6 fruit fly cellular contexts compared by ENCODE assay signal in the genomic region with DNA sequence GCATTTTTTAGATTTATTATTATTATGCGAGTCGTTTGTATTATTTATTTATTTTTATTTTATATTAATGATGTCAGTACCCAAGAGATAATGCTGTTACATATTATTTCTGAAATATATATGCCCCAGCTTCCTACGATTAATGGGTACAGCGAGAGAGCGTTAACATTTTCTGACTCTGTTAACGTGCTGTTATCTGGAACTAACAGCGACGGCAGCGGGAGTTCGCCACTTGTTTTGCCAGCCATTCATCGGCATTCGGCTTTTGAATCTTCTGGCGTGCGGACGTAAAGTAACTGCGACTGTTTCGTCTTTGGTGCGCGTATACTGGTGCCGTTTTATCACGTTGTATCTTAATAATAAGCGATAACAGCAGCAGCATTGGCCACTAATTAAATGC.
TF ChIP-seq lines count a peak whose summit lies in the region.

A gene (plus strand): TSS at position 254 of the 400 bp plus-strand sequence.

- no peak for TF ChIP-seq CTCF in whole organism, embryonic (GFP tag; optimal IDR thresholded peaks at IDR 0.05; lab: Kevin White, UChicago)

TF ChIP-seq in whole organism, 6 proteins besides CTCF, POLR2A, EP300 and RAD21:
- TF ChIP-seq usp (GFP tag; optimal IDR thresholded peaks at IDR 0.05; lab: Kevin White, UChicago) (no peak), Dll (optimal IDR thresholded peaks at IDR 0.05; lab: Kevin White, UChicago) (no peak), EcR (GFP tag; optimal IDR thresholded peaks at IDR 0.05; lab: Kevin White, UChicago) (no peak), pan (optimal IDR thresholded peaks at IDR 0.05; lab: Kevin White, UChicago) (peak; percentile 82)

TF ChIP-seq in whole organism, adult, 20 proteins besides CTCF, POLR2A, EP300 and RAD21:
- TF ChIP-seq CG12768 (GFP tag; optimal IDR thresholded peaks at IDR 0.05; lab: Kevin White, UChicago) (peak; percentile 62), CG7045 (GFP tag; optimal IDR thresholded peaks at IDR 0.05; lab: Kevin White, UChicago) (peak; percentile 56), CG7101 (tag; optimal IDR thresholded peaks at IDR 0.05; lab: Kevin White, UChicago) (peak; percentile 56), tj (GFP tag; optimal IDR thresholded peaks at IDR 0.05; lab: Kevin White, UChicago) (peak; percentile 29), toe (GFP tag; optimal IDR thresholded peaks at IDR 0.05; lab: Kevin White, UChicago) (no peak), CG33017 (tag; optimal IDR thresholded peaks at IDR 0.05; lab: Kevin White, UChicago) (peak; percentile 56), CG14711 (tag; optimal IDR thresholded peaks at IDR 0.05; lab: Kevin White, UChicago) (peak; percentile 67), ovo (GFP tag; optimal IDR thresholded peaks at IDR 0.05; lab: Kevin White, UChicago) (no peak), CG11617 (GFP tag; optimal IDR thresholded peaks at IDR 0.05; lab: Kevin White, UChicago) (peak; percentile 53), Clk (GFP tag; optimal IDR thresholded peaks at IDR 0.05; lab: Kevin White, UChicago) (no peak), bab1 (GFP tag; optimal IDR thresholded peaks at IDR 0.05; lab: Kevin White, UChicago) (peak; percentile 71), pad (GFP tag; optimal IDR thresholded peaks at IDR 0.05; lab: Kevin White, UChicago) (peak; percentile 35), Mnt (GFP tag; optimal IDR thresholded peaks at IDR 0.05; lab: Kevin White, UChicago) (peak; percentile 25), Hr96 (GFP tag; optimal IDR thresholded peaks at IDR 0.05; lab: Kevin White, UChicago) (no peak), cic (GFP tag; optimal IDR thresholded peaks at IDR 0.05; lab: Kevin White, UChicago) (peak; percentile 38)
TF ChIP-seq in whole organism, adult: peak in this region for 11.

TF ChIP-seq in whole organism, embryonic, 481 proteins besides CTCF, POLR2A, EP300 and RAD21 (continues in another document):
- TF ChIP-seq Dbx (GFP tag; IDR thresholded peaks at IDR 0.05; lab: Robert Waterston, UW) (peak; percentile 66; the same call in 2 of the 3 replicates), CG8290 (GFP tag; optimal IDR thresholded peaks at IDR 0.05; lab: Kevin White, UChicago) (peak; percentile 46), CG8290 (tag; optimal IDR thresholded peaks at IDR 0.05; lab: Kevin White, UChicago) (no peak), CG4424 (GFP tag; optimal IDR thresholded peaks at IDR 0.05; lab: Kevin White, UChicago) (peak; percentile 74), Jarid2 (GFP tag; optimal IDR thresholded peaks at IDR 0.05; lab: Kevin White, UChicago) (peak; percentile 95), tap (tag; optimal IDR thresholded peaks at IDR 0.05; lab: Kevin White, UChicago) (peak; percentile 78), CG10147 (GFP tag; optimal IDR thresholded peaks at IDR 0.05; lab: Kevin White, UChicago) (peak; percentile 66), chm (GFP tag; IDR thresholded peaks at IDR 0.05; lab: Robert Waterston, UW) (peak; percentile 70), CG5180 (GFP tag; optimal IDR thresholded peaks at IDR 0.05; lab: Kevin White, UChicago) (peak; percentile 61), CG2202 (tag; optimal IDR thresholded peaks at IDR 0.05; lab: Kevin White, UChicago) (no peak), Fer2 (tag; optimal IDR thresholded peaks at IDR 0.05; lab: Kevin White, UChicago) (peak; percentile 15), CG1529 (GFP tag; optimal IDR thresholded peaks at IDR 0.05; lab: Kevin White, UChicago) (no peak), nom (GFP tag; optimal IDR thresholded peaks at IDR 0.05; lab: Kevin White, UChicago) (peak; percentile 81), Atf6 (GFP tag; IDR thresholded peaks at IDR 0.05; lab: Robert Waterston, UW) (peak; percentile 75), ftz-f1 (GFP tag; optimal IDR thresholded peaks at IDR 0.05; lab: Kevin White, UChicago) (peak; percentile 30), CG10462 (GFP tag; optimal IDR thresholded peaks at IDR 0.05; lab: Kevin White, UChicago) (peak; percentile 27), Side (GFP tag; optimal IDR thresholded peaks at IDR 0.05; lab: Kevin White, UChicago) (peak; percentile 52)

TF ChIP-seq in whole organism, prepupa, 60 proteins besides CTCF, POLR2A, EP300 and RAD21 (continues in another document):
- peak; percentile 57; the same call in 1 of the 3 replicates for TF ChIP-seq CG8119 (GFP tag; IDR thresholded peaks at IDR 0.05; lab: Robert Waterston, UW)
- no peak for TF ChIP-seq Hr38 (GFP tag; optimal IDR thresholded peaks at IDR 0.05; lab: Kevin White, UChicago)
- TF ChIP-seq vri (GFP tag; optimal IDR thresholded peaks at IDR 0.05; lab: Kevin White, UChicago), result no peak
- no peak for TF ChIP-seq Sox14 (GFP tag; optimal IDR thresholded peaks at IDR 0.05; lab: Kevin White, UChicago)
- no peak for TF ChIP-seq CG3919 (GFP tag; optimal IDR thresholded peaks at IDR 0.05; lab: Kevin White, UChicago)
- peak; percentile 76 for TF ChIP-seq Ets96B (tag; optimal IDR thresholded peaks at IDR 0.05; lab: Kevin White, UChicago)
- no peak for TF ChIP-seq CG9139 (GFP tag; optimal IDR thresholded peaks at IDR 0.05; lab: Kevin White, UChicago)
- TF ChIP-seq dsx (GFP tag; optimal IDR thresholded peaks at IDR 0.05; lab: Kevin White, UChicago; ENCODE audit: poor library complexity, severe bottlenecking), result peak; percentile 79
- peak; percentile 53 for TF ChIP-seq spab (GFP tag; optimal IDR thresholded peaks at IDR 0.05; lab: Kevin White, UChicago)
- TF ChIP-seq CG1621 (tag; optimal IDR thresholded peaks at IDR 0.05; lab: Kevin White, UChicago), result peak; percentile 44
- TF ChIP-seq lz (GFP tag; optimal IDR thresholded peaks at IDR 0.05; lab: Kevin White, UChicago), result peak; percentile 1
- peak; percentile 86 for TF ChIP-seq CG6163 (GFP tag; IDR thresholded peaks at IDR 0.05; lab: Robert Waterston, UW)
- no peak for TF ChIP-seq Eip75B (GFP tag; optimal IDR thresholded peaks at IDR 0.05; lab: Kevin White, UChicago)
- TF ChIP-seq CG34406 (GFP tag; optimal IDR thresholded peaks at IDR 0.05; lab: Kevin White, UChicago), result peak; percentile 61
- TF ChIP-seq CG8632 (GFP tag; optimal IDR thresholded peaks at IDR 0.05; lab: Kevin White, UChicago), result peak; percentile 36
- no peak for TF ChIP-seq CG11902 (GFP tag; optimal IDR thresholded peaks at IDR 0.05; lab: Kevin White, UChicago)
- TF ChIP-seq eg (GFP tag; IDR thresholded peaks at IDR 0.05; lab: Robert Waterston, UW), result peak; percentile 86
- peak; percentile 71 for TF ChIP-seq net (GFP tag; optimal IDR thresholded peaks at IDR 0.05; lab: Kevin White, UChicago)

TF ChIP-seq in whole organism, pupa, 21 proteins besides CTCF, POLR2A, EP300 and RAD21 (continues in another document):
- TF ChIP-seq CG10348 (GFP tag; IDR thresholded peaks at IDR 0.05; lab: Robert Waterston, UW), result no peak
- TF ChIP-seq CG14655 (GFP tag; optimal IDR thresholded peaks at IDR 0.05; lab: Kevin White, UChicago), result no peak
- peak; percentile 78 for TF ChIP-seq CG8159 (tag; optimal IDR thresholded peaks at IDR 0.05; lab: Kevin White, UChicago)
- peak; percentile 64 for TF ChIP-seq Snoo (tag; optimal IDR thresholded peaks at IDR 0.05; lab: Kevin White, UChicago)
- peak; percentile 86 for TF ChIP-seq Ets98B (GFP tag; IDR thresholded peaks at IDR 0.05; lab: Robert Waterston, UW)
- 0 out of 2 replicates have a peak, but pooled peaks have one; percentile 10 for TF ChIP-seq rn (GFP tag; IDR thresholded peaks at IDR 0.05; lab: Robert Waterston, UW)
- TF ChIP-seq CG4496 (GFP tag; IDR thresholded peaks at IDR 0.05; lab: Robert Waterston, UW), result peak; percentile 72
- TF ChIP-seq fd96Ca (GFP tag; IDR thresholded peaks at IDR 0.05; lab: Robert Waterston, UW), result peak; percentile 63; the same call in 2 of the 3 replicates
- TF ChIP-seq CG12605 (GFP tag; IDR thresholded peaks at IDR 0.05; lab: Robert Waterston, UW), result peak; percentile 72
- no peak for TF ChIP-seq gl (tag; optimal IDR thresholded peaks at IDR 0.05; lab: Kevin White, UChicago)
- TF ChIP-seq D1 (tag; optimal IDR thresholded peaks at IDR 0.05; lab: Kevin White, UChicago), result peak; percentile 83
- peak; percentile 82 for TF ChIP-seq CG32121 (GFP tag; IDR thresholded peaks at IDR 0.05; lab: Robert Waterston, UW)
- TF ChIP-seq CG8301 (tag; optimal IDR thresholded peaks at IDR 0.05; lab: Kevin White, UChicago), result peak; percentile 71
- peak; percentile 35 for TF ChIP-seq CG34367 (tag; optimal IDR thresholded peaks at IDR 0.05; lab: Kevin White, UChicago)
- TF ChIP-seq CG9948 (tag; optimal IDR thresholded peaks at IDR 0.05; lab: Kevin White, UChicago), result peak; percentile 53
- TF ChIP-seq Pif1A (GFP tag; optimal IDR thresholded peaks at IDR 0.05; lab: Kevin White, UChicago), result no peak
- TF ChIP-seq CG15710 (tag; optimal IDR thresholded peaks at IDR 0.05; lab: Kevin White, UChicago), result peak; percentile 29
- TF ChIP-seq Pif1B (GFP tag; optimal IDR thresholded peaks at IDR 0.05; lab: Kevin White, UChicago), result no peak
- no peak for TF ChIP-seq EcR (GFP tag; optimal IDR thresholded peaks at IDR 0.05; lab: Kevin White, UChicago)

TF ChIP-seq in whole organism, wandering third instar larva, 38 proteins besides CTCF, POLR2A, EP300 and RAD21 (continues in another document):
- TF ChIP-seq Dif (GFP tag; optimal IDR thresholded peaks at IDR 0.05; lab: Kevin White, UChicago; ENCODE audit: partially characterized antibody) (peak; percentile 63), Dfd (GFP tag; optimal IDR thresholded peaks at IDR 0.05; lab: Kevin White, UChicago) (no peak), HLH106 (tag; optimal IDR thresholded peaks at IDR 0.05; lab: Kevin White, UChicago) (peak; percentile 68), Myc (optimal IDR thresholded peaks at IDR 0.05; lab: Kevin White, UChicago) (no peak), fru (GFP tag; optimal IDR thresholded peaks at IDR 0.05; lab: Kevin White, UChicago) (no peak), foxo (GFP tag; optimal IDR thresholded peaks at IDR 0.05; lab: Kevin White, UChicago) (peak in 1 of 2 experiments; percentile 72), jim (GFP tag; optimal IDR thresholded peaks at IDR 0.05; lab: Kevin White, UChicago) (no peak), h (GFP tag; optimal IDR thresholded peaks at IDR 0.05; lab: Kevin White, UChicago) (no peak), Hnf4 (GFP tag; optimal IDR thresholded peaks at IDR 0.05; lab: Kevin White, UChicago) (no peak), br (GFP tag; optimal IDR thresholded peaks at IDR 0.05; lab: Kevin White, UChicago) (no peak), Rel (GFP tag; optimal IDR thresholded peaks at IDR 0.05; lab: Kevin White, UChicago) (no peak), Rel (tag; optimal IDR thresholded peaks at IDR 0.05; lab: Kevin White, UChicago) (peak; percentile 24), OdsH (GFP tag; optimal IDR thresholded peaks at IDR 0.05; lab: Kevin White, UChicago) (peak; percentile 62), Sp1 (GFP tag; optimal IDR thresholded peaks at IDR 0.05; lab: Kevin White, UChicago) (peak; percentile 72), sage (GFP tag; optimal IDR thresholded peaks at IDR 0.05; lab: Kevin White, UChicago) (peak; percentile 49), Vsx2 (GFP tag; optimal IDR thresholded peaks at IDR 0.05; lab: Kevin White, UChicago; ENCODE audit: partially characterized antibody) (no peak), Abd-B (GFP tag; optimal IDR thresholded peaks at IDR 0.05; lab: Kevin White, UChicago) (no peak), CG9705 (GFP tag; optimal IDR thresholded peaks at IDR 0.05; lab: Kevin White, UChicago) (peak; percentile 13), usp (GFP tag; optimal IDR thresholded peaks at IDR 0.05; lab: Kevin White, UChicago) (no peak), psq (GFP tag; optimal IDR thresholded peaks at IDR 0.05; lab: Kevin White, UChicago) (peak; percentile 54), dl (GFP tag; optimal IDR thresholded peaks at IDR 0.05; lab: Kevin White, UChicago; ENCODE audit: insufficient read depth in 1 of 2, partially characterized antibody in 2 of 2) (no peak)
